Worm (Caenorhabditis elegans) whole organism, L4/young adult: ENCODE results near the gene K03D3.5.

ENCODE experiments used
- dao-5 ChIP-seq: sonication (generic microtip); optimal IDR thresholded peaks from 2 replicates; lab custom pipeline; 2016; ENCODE audit warnings: missing genotype, missing genetic modification characterization, moderate library complexity, missing compliant biosample characterization
- him-1 ChIP-seq: sonication (generic microtip); optimal IDR thresholded peaks from 2 replicates; lab custom pipeline; 2016; ENCODE audit warnings: missing genotype, missing genetic modification reagents, missing genetic modification characterization, missing compliant biosample characterization

- TF ChIP-seq dao-5 (tag; lab: Kevin White, UChicago) (no peak), him-1 (tag; lab: Kevin White, UChicago) (no peak)
Observed at ce11 chrIV:16298851-16299250, 21.5 kb downstream of the K03D3.5 start, which contains the start of gene srz-72.
